Fruit fly (Drosophila melanogaster) whole organism: ENCODE data around the gene CG8289.

Experiments used
- CG8478 ChIP-seq: fragments of >200 bp; optimal IDR thresholded peaks from 2 replicates; lab custom pipeline; 2018; ENCODE audit warnings: inconsistent platforms
- Dll ChIP-seq: fragments of >200 bp; optimal IDR thresholded peaks from 2 replicates; lab custom pipeline; 2017
- EcR ChIP-seq, 2 experiments: fragments of >200 bp; optimal IDR thresholded peaks; 2 replicates each; lab custom pipeline; 2017; ENCODE audit warnings: missing biosample characterization in 2 of 2, missing genetic modification characterization in 2 of 2, missing genetic modification reagents in 2 of 2
- pan ChIP-seq: fragments of >200 bp; optimal IDR thresholded peaks from 2 replicates; lab custom pipeline; 2017
- psq ChIP-seq: fragments of >200 bp; optimal IDR thresholded peaks from 2 replicates; lab custom pipeline; 2017
- usp ChIP-seq: fragments of >200 bp; optimal IDR thresholded peaks from 2 replicates; lab custom pipeline; 2017; ENCODE audit warnings: missing biosample characterization, missing genetic modification characterization, mixed read lengths

The CG8289 gene

DNA sequence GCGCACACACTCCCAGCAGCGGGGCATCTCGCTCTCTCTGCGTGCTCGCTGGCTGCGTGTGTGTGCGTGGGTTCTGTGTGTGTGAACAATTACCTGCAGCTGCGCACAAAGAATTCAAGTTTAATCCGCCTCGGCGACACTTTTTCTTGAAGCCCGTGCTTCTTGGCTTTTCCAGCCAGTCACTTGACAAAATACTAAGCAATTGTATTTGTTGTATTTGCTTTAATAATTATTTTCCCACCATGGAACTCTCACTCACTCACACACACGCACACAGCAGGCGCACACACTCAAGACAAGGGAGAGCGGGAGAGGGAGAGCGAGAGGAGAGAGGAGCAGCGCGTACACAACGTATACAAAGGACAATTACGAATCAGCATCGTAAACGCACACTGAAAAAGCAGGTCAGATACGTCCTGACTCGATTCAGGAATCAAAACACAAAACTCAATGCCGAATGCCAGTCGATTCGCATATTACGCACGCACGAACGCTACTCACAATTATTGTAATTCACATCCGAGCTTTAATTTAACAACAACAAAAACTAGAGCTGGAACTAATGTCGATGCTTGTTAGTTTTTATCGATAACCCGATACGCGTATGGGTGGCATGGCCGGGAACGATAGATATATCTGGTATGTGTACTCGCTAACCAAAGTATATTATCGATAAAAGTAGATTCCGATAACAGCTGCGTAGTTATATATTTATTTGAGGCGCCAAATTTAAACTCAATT, 16.3 kb upstream of the CG8289 start, which contains the start of gene RhoGAPp190:
TSS of gene RhoGAPp190 (minus strand) at position 565 of the 741 bp plus-strand sequence.
- TF ChIP-seq EcR (GFP tag; optimal IDR thresholded peaks at IDR 0.05; lab: Kevin White, UChicago) (no peak), Dll (lab: Kevin White, UChicago) (peak; percentile 92), psq (lab: Kevin White, UChicago) (no peak), usp (GFP tag; lab: Kevin White, UChicago) (no peak), CG8478 (lab: Kevin White, UChicago) (peak; percentile 54)

dm6 chrX:17651216-17651997, 15.6 kb upstream of the CG8289 start:
- TF ChIP-seq pan (lab: Kevin White, UChicago) = no peak
- peak; percentile 39 for TF ChIP-seq CG8478 (lab: Kevin White, UChicago)

DNA sequence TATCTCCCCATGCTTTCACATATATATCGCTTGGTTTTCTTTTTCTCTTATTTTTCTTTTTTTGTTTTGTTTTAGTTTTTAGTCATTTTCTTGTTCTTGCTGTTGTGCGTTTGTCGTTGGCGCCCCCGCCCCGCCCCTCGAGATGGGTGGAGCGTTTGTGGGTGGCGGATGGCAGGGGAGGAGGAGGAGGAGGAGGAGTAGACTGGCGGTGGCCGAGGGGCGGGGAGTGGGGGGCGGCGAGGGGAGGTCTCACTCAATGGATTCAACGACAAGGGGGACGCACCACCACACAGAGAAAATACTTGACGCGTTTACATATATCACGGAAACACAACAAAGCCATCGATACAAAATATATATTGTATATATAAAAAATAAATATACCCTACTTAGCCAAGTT, 5.0 kb upstream of the CG8289 start:
- TF ChIP-seq psq (lab: Kevin White, UChicago) = no peak
- TF ChIP-seq CG8478 (lab: Kevin White, UChicago) = no peak
- TF ChIP-seq usp (GFP tag; lab: Kevin White, UChicago) = no peak
- TF ChIP-seq EcR (GFP tag; optimal IDR thresholded peaks at IDR 0.05; lab: Kevin White, UChicago) = no peak
- TF ChIP-seq pan (lab: Kevin White, UChicago) = no peak

DNA sequence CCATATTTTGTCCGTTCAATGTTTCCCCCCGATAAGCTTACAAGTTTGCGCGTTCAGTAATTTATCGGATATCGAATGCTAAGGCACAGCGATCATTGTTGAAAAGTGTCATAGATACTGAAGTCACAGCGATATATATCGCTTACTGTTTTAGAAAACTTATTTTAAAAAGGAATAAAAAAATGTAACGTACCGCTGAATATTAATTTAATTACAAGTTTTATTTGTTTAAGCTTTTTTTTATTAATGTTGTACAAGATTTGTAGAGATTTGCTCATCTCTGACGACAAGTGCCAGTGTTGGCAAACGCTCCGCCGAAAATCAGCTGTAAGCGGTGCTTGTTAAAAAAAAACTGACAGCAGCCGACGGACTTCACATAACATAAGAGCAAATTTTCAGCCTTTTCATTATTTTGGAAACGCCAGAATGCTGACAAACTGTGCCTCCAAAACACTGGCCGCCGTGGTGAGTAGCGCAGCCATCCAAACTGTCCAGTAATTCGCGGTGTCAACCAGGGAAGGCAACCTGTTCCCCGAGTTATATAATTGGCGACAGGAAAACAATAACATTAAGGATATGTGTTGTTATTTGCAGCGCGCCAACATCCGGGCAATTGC, 3.7 kb downstream of the CG8289 start, which contains the start of the genes corolla and ND-24:
TSS of gene corolla (minus strand) at position 52 of the 617 bp plus-strand sequence.
TSS of gene ND-24 (plus strand) at position 94 of the 617 bp plus-strand sequence.
- TF ChIP-seq EcR (GFP tag; optimal IDR thresholded peaks at IDR 0.05; lab: Kevin White, UChicago) (no peak), psq (lab: Kevin White, UChicago) (no peak), pan (lab: Kevin White, UChicago) (no peak), Dll (lab: Kevin White, UChicago) (no peak), CG8478 (lab: Kevin White, UChicago) (no peak), usp (GFP tag; lab: Kevin White, UChicago) (no peak)

- no peak for TF ChIP-seq Dll (lab: Kevin White, UChicago)
- TF ChIP-seq usp (GFP tag; lab: Kevin White, UChicago) = no peak
- TF ChIP-seq pan (lab: Kevin White, UChicago) = no peak
- TF ChIP-seq EcR (GFP tag; optimal IDR thresholded peaks at IDR 0.05; lab: Kevin White, UChicago) = no peak
- TF ChIP-seq CG8478 (lab: Kevin White, UChicago) = no peak
- TF ChIP-seq psq (lab: Kevin White, UChicago) = no peak
Measured at dm6 chrX:17629317-17629716, 6.5 kb downstream of the CG8289 start, which contains the start of gene CG8326. CG8326 (minus strand) TSS chrX:17629492.

DNA sequence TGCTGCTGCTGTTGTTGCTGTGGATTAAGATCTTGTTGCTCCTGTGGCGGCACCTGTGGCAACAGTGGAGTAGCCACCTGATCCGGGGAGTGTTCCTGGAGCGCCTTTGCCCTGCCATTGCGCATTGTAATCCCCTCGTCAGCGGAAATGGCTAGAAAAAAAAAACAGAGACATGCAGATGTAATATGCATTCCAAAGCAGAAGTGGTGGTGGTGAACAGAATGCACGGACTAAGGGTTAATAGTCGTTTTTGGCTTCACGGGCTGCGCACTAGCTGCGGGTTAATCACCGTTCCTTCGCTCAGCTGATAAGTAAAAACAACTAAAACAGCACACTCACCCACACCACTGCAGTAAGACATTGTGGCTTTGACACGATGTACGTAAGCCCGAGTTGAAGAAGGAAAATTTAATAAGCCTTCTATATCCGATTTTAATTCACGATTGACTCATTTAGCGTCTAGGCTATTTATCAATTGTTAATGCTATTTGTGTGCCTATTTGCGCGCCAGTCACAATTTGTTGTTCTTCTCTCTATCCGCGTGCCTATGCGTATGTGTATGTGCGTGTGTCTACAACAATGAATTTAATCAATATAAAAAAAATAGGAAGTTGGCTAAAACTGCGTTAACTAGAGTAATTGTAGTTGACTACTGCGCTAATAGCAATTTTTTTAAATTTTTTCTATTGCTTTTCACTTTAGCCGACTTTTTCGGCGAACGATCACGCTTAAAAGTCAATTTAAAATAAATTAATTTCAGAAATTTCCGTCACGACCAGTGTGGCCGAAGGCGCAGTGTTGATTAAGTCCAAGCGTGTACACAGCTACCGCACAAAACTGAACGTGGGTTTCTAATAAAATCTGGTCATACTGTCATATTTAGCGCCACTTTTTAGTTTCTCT, 8.5 kb downstream of the CG8289 start, which contains the start of gene stas:
TSS of gene stas (minus strand) at position 806 of the 903 bp plus-strand sequence.
- no peak for TF ChIP-seq pan (lab: Kevin White, UChicago)

- TF ChIP-seq Dll (lab: Kevin White, UChicago) (no peak), psq (lab: Kevin White, UChicago) (no peak), CG8478 (lab: Kevin White, UChicago) (no peak), EcR (GFP tag; optimal IDR thresholded peaks at IDR 0.05; lab: Kevin White, UChicago) (no peak), pan (lab: Kevin White, UChicago) (no peak), usp (GFP tag; lab: Kevin White, UChicago) (no peak)
Measured at dm6 chrX:17625833-17626232, 10.0 kb downstream of the CG8289 start.

- TF ChIP-seq usp (GFP tag; lab: Kevin White, UChicago) (no peak), EcR (GFP tag; optimal IDR thresholded peaks at IDR 0.05; lab: Kevin White, UChicago) (no peak), CG8478 (lab: Kevin White, UChicago) (no peak), psq (lab: Kevin White, UChicago) (no peak), pan (lab: Kevin White, UChicago) (no peak), Dll (lab: Kevin White, UChicago) (no peak)
Measured at dm6 chrX:17624983-17625401, 10.9 kb downstream of the CG8289 start.

- no peak for TF ChIP-seq EcR (GFP tag; optimal IDR thresholded peaks at IDR 0.05; lab: Kevin White, UChicago)
- TF ChIP-seq pan (lab: Kevin White, UChicago) = no peak
- no peak for TF ChIP-seq Dll (lab: Kevin White, UChicago)
- no peak for TF ChIP-seq psq (lab: Kevin White, UChicago)
- TF ChIP-seq usp (GFP tag; lab: Kevin White, UChicago) = no peak
- no peak for TF ChIP-seq CG8478 (lab: Kevin White, UChicago)
Measured at dm6 chrX:17624223-17624982, 11.4 kb downstream of the CG8289 start.
